Worm (Caenorhabditis elegans) whole organism, L4/young adult: ENCODE measurements around the gene F52E10.4.

Experiments
- W03F9.2 ChIP-seq: fragments of 150-350 bp; optimal IDR thresholded peaks from 2 replicates; lab custom pipeline; 2014; ENCODE audit warnings: missing biosample characterization, missing genetic modification characterization
- him-1 ChIP-seq: sonication (generic microtip); optimal IDR thresholded peaks from 2 replicates; lab custom pipeline; 2016; ENCODE audit warnings: missing genotype, missing genetic modification reagents, missing genetic modification characterization, missing compliant biosample characterization

DNA sequence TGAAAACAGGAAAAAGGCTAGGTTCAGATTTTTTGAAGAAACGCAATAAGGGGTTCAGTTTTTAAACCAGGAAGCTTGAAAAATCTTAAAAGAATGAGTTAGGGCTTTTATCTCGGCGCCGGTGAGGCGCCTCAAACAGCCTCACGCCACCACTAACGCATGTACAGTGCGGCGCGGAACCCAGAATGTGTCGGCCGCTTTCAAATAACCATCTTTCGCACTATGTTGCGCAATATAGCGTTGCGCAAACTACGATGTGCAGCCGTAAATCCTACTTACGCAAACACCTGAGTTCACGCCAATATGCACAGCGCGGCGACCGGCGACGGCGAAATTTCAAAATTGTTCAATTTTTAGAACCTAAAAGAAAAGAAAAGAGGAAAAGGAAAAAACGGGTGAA lies 3.2 kb downstream of the F52E10.4 start:
- TF ChIP-seq him-1 (tag; lab: Kevin White, UChicago) (no peak), W03F9.2 (tag; lab: Kevin White, UChicago) (no peak)
